Fruit fly (Drosophila melanogaster): ENCODE results near the gene IPIP.

The IPIP gene

DNA sequence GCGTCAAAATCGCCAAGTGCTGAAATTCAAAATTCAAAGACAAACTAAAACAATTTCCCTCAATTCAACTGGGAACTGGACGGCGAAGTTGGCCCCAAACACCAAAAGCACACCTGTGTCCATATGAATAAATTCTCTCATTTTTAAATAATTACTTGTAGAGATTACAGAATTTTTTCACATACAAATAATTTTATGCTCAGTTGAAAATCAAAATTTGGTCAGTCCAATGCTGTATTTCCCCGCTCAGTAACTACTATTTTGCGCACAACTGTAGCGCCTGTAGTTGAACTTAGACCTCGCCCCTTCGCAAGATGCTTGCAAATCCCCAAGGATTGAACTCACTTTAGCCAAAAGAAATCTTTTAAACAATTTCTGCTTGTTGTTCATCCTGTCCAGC, 19.1 kb upstream of the IPIP start:
- TF ChIP-seq Dll (optimal IDR thresholded peaks at IDR 0.05) (no peak), psq (optimal IDR thresholded peaks at IDR 0.05) (no peak), usp (GFP tag; optimal IDR thresholded peaks at IDR 0.05) (no peak), CG8478 (optimal IDR thresholded peaks at IDR 0.05) (no peak)

DNA sequence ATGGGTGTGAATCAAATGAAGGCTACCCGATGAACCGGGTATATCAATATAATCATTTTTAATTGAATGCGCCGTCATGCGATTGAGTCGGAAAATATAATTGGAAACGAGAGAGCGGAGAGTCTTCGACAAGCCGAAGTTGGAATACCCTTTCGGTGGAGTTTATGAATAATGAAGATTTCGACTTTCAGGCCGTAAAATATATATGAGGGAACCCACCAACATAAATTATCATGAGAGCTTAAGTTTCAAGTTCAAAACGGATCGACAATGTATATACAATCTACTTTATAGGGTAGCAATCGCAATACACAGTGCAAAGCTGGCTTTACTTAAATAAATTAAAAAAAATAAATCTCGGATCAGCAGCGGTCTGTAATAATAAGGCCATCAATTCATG, 16.0 kb upstream of the IPIP start:
- TF ChIP-seq psq (optimal IDR thresholded peaks at IDR 0.05) = no peak
- no peak for TF ChIP-seq EcR (GFP tag; optimal IDR thresholded peaks at IDR 0.05)
- no peak for TF ChIP-seq Dll (optimal IDR thresholded peaks at IDR 0.05)
- TF ChIP-seq pan (optimal IDR thresholded peaks at IDR 0.05) = no peak
- no peak for TF ChIP-seq CG8478 (optimal IDR thresholded peaks at IDR 0.05)
- no peak for TF ChIP-seq usp (GFP tag; optimal IDR thresholded peaks at IDR 0.05)

DNA sequence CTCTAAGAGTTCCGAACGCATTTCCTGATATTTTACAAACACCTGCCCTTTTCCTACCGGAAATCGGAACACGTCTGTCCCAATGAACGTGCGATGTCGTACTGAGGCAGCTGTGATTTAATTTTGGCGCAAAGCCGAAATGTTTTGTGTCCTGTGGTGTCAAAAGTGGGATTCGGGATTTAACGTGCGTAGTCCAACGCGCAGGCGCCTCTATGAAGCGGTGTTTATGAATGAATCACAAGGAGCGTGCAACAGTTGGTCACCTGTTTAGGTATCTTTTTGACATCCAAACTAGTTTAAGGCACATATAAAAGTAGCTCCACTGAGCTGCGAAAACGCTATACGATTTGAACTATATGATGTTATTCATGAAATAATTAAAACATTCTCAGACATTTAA, 13.5 kb upstream of the IPIP start, which contains the start of gene CG9109:
Gene CG9109 (minus strand): TSS at position 80 of the 400 bp plus-strand sequence.
- TF ChIP-seq psq (optimal IDR thresholded peaks at IDR 0.05) = no peak
- TF ChIP-seq Dll (optimal IDR thresholded peaks at IDR 0.05) = no peak
- no peak for TF ChIP-seq CG8478 (optimal IDR thresholded peaks at IDR 0.05)
- no peak for TF ChIP-seq EcR (GFP tag; optimal IDR thresholded peaks at IDR 0.05)
- no peak for TF ChIP-seq pan (optimal IDR thresholded peaks at IDR 0.05)
- no peak for TF ChIP-seq usp (GFP tag; optimal IDR thresholded peaks at IDR 0.05)

DNA sequence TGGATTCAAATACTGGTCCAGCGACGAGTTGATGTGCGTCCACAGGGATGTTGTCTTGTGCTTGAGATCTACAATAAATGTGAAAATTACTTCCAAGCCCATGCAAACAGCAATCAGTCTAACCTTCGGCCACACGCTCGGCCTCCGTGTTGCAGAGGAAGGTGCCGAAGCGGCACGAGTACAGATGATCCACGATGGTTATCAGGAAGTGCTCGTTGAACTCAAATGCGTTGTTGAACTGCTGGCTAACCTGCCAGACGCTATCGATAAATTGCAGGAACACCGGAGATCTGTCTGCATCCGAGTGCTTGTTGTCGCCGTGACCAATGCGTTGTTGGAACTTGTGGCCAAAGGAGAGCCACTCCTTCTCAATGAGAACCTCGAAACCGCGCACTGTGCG, 12.6 kb upstream of the IPIP start:
- TF ChIP-seq usp (GFP tag; optimal IDR thresholded peaks at IDR 0.05) (no peak), psq (optimal IDR thresholded peaks at IDR 0.05) (no peak), Dll (optimal IDR thresholded peaks at IDR 0.05) (no peak), pan (optimal IDR thresholded peaks at IDR 0.05) (no peak), EcR (GFP tag; optimal IDR thresholded peaks at IDR 0.05) (no peak), CG8478 (optimal IDR thresholded peaks at IDR 0.05) (no peak)

DNA sequence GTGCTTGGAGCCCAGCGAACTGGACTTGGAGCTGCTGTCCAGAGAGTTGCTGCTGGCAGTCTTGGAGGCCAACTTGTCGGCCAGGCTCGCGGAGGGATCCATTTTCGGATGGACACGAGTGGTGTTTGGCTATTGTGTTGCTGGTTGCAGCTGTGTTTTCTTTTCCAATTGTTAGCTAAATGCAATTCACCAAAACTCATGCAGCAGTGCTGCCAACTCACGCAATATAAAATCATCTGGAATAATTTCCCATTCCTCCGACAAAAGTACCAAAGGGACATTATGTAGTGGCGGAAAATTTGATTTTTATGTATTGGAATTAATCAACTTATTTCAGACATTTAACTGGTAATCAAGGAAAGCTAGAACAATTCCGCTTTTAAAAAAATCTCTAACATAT, 11.1 kb upstream of the IPIP start, which contains the start of gene mtm:
Gene mtm (minus strand): TSS at position 306 of the 400 bp plus-strand sequence.
- TF ChIP-seq pan (optimal IDR thresholded peaks at IDR 0.05) = no peak
- TF ChIP-seq CG8478 (optimal IDR thresholded peaks at IDR 0.05) = no peak
- TF ChIP-seq EcR (GFP tag; optimal IDR thresholded peaks at IDR 0.05) = no peak
- TF ChIP-seq psq (optimal IDR thresholded peaks at IDR 0.05) = no peak
- TF ChIP-seq Dll (optimal IDR thresholded peaks at IDR 0.05) = no peak
- no peak for TF ChIP-seq usp (GFP tag; optimal IDR thresholded peaks at IDR 0.05)

DNA sequence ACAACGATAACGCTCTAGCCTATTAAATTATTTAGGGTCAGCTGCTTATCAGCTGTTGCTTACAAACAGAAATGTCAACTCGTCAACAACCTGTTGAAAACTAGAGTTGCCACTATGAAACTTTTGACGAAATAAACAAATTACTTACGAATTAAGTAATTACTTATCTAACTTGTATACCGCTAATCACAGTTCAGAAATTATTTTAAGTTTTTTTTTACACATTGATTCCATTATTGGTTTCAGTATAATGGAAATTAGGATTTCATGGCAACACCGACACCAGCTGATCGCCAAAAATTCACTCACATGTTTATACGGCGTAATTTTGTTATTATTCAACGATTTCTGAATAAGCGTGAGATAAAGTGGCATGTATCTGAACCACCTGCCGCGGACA, 10.0 kb upstream of the IPIP start, which contains the start of the genes CG9117 and CG31643:
Gene CG9117 (minus strand): TSS at position 73 of the 400 bp plus-strand sequence.
Gene CG31643 (plus strand): TSS at position 288 of the 400 bp plus-strand sequence.
- no peak for TF ChIP-seq CG8478 (optimal IDR thresholded peaks at IDR 0.05)
- TF ChIP-seq Dll (optimal IDR thresholded peaks at IDR 0.05) = no peak
- TF ChIP-seq pan (optimal IDR thresholded peaks at IDR 0.05) = no peak
- no peak for TF ChIP-seq EcR (GFP tag; optimal IDR thresholded peaks at IDR 0.05)
- no peak for TF ChIP-seq usp (GFP tag; optimal IDR thresholded peaks at IDR 0.05)
- TF ChIP-seq psq (optimal IDR thresholded peaks at IDR 0.05) = no peak

DNA sequence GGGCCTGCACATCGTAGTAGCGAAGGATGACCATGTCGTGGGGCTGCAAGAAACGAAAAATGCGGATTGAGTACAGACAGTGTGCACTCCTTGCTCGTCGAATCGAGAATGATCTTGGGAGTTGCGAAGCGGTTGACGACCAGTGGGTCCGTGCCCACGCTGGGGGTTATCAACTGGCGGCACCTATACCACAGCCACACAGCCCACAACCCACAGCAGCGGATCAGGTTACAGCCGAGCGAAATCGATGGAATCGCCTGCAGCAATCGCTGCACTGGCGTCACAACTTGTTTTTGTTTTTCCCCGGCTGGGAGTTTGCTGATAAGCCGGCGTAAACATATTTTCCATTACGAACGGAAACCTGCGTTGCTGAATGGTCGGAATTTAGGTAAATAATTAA, 2.3 kb upstream of the IPIP start:
- no peak for TF ChIP-seq Dll (optimal IDR thresholded peaks at IDR 0.05)
- no peak for TF ChIP-seq pan (optimal IDR thresholded peaks at IDR 0.05)
- TF ChIP-seq EcR (GFP tag; optimal IDR thresholded peaks at IDR 0.05) = no peak
- no peak for TF ChIP-seq usp (GFP tag; optimal IDR thresholded peaks at IDR 0.05)
- TF ChIP-seq psq (optimal IDR thresholded peaks at IDR 0.05) = no peak
- TF ChIP-seq CG8478 (optimal IDR thresholded peaks at IDR 0.05) = no peak

DNA sequence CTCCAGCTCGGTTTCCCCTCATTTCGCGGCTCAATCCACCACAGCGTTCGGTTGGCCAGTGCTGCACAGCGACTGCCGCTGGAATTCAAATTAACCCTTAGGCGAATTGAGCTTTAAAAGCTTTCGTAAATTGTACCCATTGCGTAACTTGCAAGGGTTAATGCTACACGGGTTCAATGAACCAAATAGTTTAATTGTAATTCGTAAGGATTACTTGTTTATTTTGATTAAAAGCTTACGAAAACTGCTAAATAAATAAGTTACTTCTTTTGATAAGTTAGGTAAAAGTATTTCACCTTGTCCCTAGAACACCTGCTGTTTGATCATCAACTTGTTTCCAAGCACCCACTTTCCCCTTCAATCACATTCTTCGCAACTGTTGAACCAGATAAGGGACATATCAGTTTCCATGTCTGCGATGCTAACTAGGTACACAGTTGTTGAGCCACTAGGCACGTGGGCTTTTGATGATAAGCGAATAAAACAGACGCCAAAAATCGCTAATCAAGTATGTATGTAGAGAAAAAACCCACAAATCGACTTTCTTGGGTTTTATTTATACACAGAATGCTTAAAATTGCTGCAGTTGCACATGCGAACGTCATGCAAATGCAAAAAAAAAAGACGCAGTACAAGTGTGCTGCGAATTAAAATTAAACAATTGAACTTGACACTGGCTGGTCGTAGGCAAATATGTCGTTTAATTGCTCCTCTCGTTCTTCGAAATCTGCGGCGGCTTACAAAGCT, 1.7 kb upstream of the IPIP start, which contains the start of gene Pfas:
Gene Pfas (minus strand): TSS at position 79 of the 747 bp plus-strand sequence.
- TF ChIP-seq psq (optimal IDR thresholded peaks at IDR 0.05) (no peak), Dll (optimal IDR thresholded peaks at IDR 0.05) (no peak), usp (GFP tag; optimal IDR thresholded peaks at IDR 0.05) (no peak), pan (optimal IDR thresholded peaks at IDR 0.05) (no peak), CG8478 (optimal IDR thresholded peaks at IDR 0.05) (no peak), EcR (GFP tag; optimal IDR thresholded peaks at IDR 0.05) (no peak)

DNA sequence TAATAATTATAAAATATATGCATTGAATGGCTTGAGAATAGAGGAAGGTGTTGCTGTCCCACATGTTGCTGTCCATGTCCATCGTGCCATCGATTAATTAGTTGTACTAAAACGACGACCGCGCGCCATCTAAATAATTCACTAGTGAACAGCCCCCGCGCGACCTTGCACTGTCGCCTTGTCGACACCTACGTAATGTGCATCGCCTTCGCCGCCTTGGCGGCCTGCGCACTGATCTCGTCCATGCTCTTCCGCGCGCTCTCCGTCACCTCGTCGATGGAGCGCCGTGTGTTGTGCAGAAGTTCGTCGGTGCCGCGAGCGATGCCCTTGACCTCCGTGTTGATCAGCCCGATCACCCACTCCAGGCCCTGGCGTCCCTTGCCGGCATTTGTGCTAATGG, 937 bp upstream of the IPIP start:
- TF ChIP-seq psq (optimal IDR thresholded peaks at IDR 0.05) (no peak), usp (GFP tag; optimal IDR thresholded peaks at IDR 0.05) (no peak), EcR (GFP tag; optimal IDR thresholded peaks at IDR 0.05) (no peak), pan (optimal IDR thresholded peaks at IDR 0.05) (no peak), Dll (optimal IDR thresholded peaks at IDR 0.05) (no peak), CG8478 (optimal IDR thresholded peaks at IDR 0.05) (no peak)

DNA sequence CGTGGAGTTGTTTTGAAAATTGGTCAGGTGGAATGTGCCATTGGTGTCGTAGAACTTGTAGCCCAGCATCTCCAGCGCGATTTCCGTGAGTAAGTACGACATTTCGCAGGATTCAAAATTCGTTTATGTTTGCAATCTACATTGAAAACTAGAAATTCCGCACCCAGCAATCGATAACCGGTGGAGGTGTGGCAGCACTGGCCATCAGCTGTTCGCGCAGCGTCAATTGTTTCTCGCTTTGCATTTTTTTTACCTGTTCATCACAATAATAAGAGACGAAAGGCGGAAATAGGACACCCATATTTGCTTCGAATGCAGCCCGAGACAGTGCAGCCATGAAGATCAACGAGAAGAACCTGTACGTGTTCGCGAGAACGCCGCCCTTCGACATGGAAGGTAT, 740 bp downstream of the IPIP start, which contains the start of the genes CG34179 and slmo:
Gene CG34179 (minus strand): TSS at position 165 of the 400 bp plus-strand sequence.
Gene slmo (minus strand): TSS at position 165 of the 400 bp plus-strand sequence.
- TF ChIP-seq Dll (optimal IDR thresholded peaks at IDR 0.05) = no peak
- no peak for TF ChIP-seq usp (GFP tag; optimal IDR thresholded peaks at IDR 0.05)
- no peak for TF ChIP-seq CG8478 (optimal IDR thresholded peaks at IDR 0.05)
- TF ChIP-seq EcR (GFP tag; optimal IDR thresholded peaks at IDR 0.05) = no peak
- no peak for TF ChIP-seq pan (optimal IDR thresholded peaks at IDR 0.05)
- TF ChIP-seq psq (optimal IDR thresholded peaks at IDR 0.05) = no peak

DNA sequence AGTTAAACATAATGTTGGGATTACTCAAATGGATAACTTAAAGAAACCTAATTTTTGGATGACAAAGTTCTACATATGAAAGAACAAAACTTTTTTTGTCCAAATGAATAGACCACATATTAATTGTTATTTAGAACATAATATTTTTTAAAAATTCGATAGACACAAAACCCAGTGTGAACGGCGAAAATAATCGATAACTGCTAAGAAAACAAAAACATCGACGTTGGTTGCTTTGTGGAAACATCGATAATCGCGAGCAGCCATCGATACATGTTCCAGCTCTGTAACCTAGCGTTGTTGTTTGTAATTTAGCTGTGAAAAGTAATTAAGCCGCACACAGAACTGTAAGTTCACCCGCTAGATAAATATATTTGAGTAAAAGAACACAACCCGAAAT, 2.8 kb downstream of the IPIP start, which contains the start of gene CG9135:
Gene CG9135 (plus strand): TSS at position 226 of the 400 bp plus-strand sequence.
- TF ChIP-seq usp (GFP tag; optimal IDR thresholded peaks at IDR 0.05) (no peak), psq (optimal IDR thresholded peaks at IDR 0.05) (no peak), CG8478 (optimal IDR thresholded peaks at IDR 0.05) (no peak), EcR (GFP tag; optimal IDR thresholded peaks at IDR 0.05) (no peak), pan (optimal IDR thresholded peaks at IDR 0.05) (no peak), Dll (optimal IDR thresholded peaks at IDR 0.05) (no peak)

DNA sequence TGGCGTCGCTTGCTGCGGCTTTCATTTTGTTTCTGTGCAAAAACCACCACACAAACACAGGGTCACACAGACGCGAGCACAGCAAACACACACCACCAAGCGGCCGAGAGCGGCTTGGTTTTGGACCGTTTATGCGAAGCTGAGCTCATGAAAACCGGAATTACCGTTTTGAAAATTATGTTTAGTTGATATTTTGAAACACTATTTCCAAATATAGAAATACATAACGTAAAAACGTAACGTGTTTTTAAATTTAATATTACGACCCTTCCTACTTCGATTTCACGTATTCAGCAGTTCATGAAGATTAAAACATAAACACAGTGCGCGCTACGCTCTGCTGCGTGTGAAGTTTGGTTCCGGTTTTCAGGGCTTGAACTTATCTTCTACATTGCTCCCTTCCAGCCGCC, 3.4 kb downstream of the IPIP start:
- TF ChIP-seq pan (optimal IDR thresholded peaks at IDR 0.05) (no peak), EcR (GFP tag; optimal IDR thresholded peaks at IDR 0.05) (no peak), CG8478 (optimal IDR thresholded peaks at IDR 0.05) (no peak), Dll (optimal IDR thresholded peaks at IDR 0.05) (no peak), usp (GFP tag; optimal IDR thresholded peaks at IDR 0.05) (no peak), psq (optimal IDR thresholded peaks at IDR 0.05) (no peak)

Data from whole organism.